Worm (Caenorhabditis elegans): ENCODE data around the gene C26E1.2.

Gene C26E1.2

ce11 chrV:13304663-13305188, at the start of gene C26E1.2:
Gene C26E1.2, plus strand, starts transcription at chrV:13305138.
- no peak for TF ChIP-seq unc-62 (GFP tag; optimal IDR thresholded peaks at IDR 0.05)

ce11 chrV:13258909-13259361, 46.0 kb upstream of the C26E1.2 start, which contains the start of gene C34D1.4:
Gene C34D1.4, minus strand, starts transcription at chrV:13259311.
- no peak for TF ChIP-seq unc-62 (GFP tag; optimal IDR thresholded peaks at IDR 0.05)

ce11 chrV:13259527-13259926, 45.4 kb upstream of the C26E1.2 start:
- TF ChIP-seq unc-62 (GFP tag; optimal IDR thresholded peaks at IDR 0.05), result no peak

- no peak for TF ChIP-seq unc-62 (GFP tag; optimal IDR thresholded peaks at IDR 0.05)
Observed at ce11 chrV:13262781-13263318, 42.1 kb upstream of the C26E1.2 start.

ce11 chrV:13264245-13264644, 40.7 kb upstream of the C26E1.2 start, which contains the start of gene zip-5:
Gene zip-5, plus strand, starts transcription at chrV:13264545.
- no peak for TF ChIP-seq unc-62 (GFP tag; optimal IDR thresholded peaks at IDR 0.05)

- TF ChIP-seq unc-62 (GFP tag; optimal IDR thresholded peaks at IDR 0.05), result no peak
Observed at ce11 chrV:13265628-13266027, 39.3 kb upstream of the C26E1.2 start.

- TF ChIP-seq unc-62 (GFP tag; optimal IDR thresholded peaks at IDR 0.05), result no peak
Observed at ce11 chrV:13266630-13267029, 38.3 kb upstream of the C26E1.2 start.

ce11 chrV:13268032-13268431, 36.9 kb upstream of the C26E1.2 start:
- TF ChIP-seq unc-62 (GFP tag; optimal IDR thresholded peaks at IDR 0.05), result no peak

ce11 chrV:13269228-13269630, 35.7 kb upstream of the C26E1.2 start:
- no peak for TF ChIP-seq unc-62 (GFP tag; optimal IDR thresholded peaks at IDR 0.05)

- TF ChIP-seq unc-62 (GFP tag; optimal IDR thresholded peaks at IDR 0.05), result no peak
Observed at ce11 chrV:13272275-13272674, 32.7 kb upstream of the C26E1.2 start.

- no peak for TF ChIP-seq unc-62 (GFP tag; optimal IDR thresholded peaks at IDR 0.05)
Observed at ce11 chrV:13273302-13273701, 31.6 kb upstream of the C26E1.2 start.

ce11 chrV:13274615-13275014, 30.3 kb upstream of the C26E1.2 start:
- no peak for TF ChIP-seq unc-62 (GFP tag; optimal IDR thresholded peaks at IDR 0.05)

ce11 chrV:13275959-13276358, 29.0 kb upstream of the C26E1.2 start, which contains the start of gene F32F2.4:
Gene F32F2.4, plus strand, starts transcription at chrV:13276259.
- no peak for TF ChIP-seq unc-62 (GFP tag; optimal IDR thresholded peaks at IDR 0.05)

- TF ChIP-seq unc-62 (GFP tag; optimal IDR thresholded peaks at IDR 0.05), result no peak
Observed at ce11 chrV:13280382-13280781, 24.6 kb upstream of the C26E1.2 start.

ce11 chrV:13282958-13283357, 22.0 kb upstream of the C26E1.2 start:
- no peak for TF ChIP-seq unc-62 (GFP tag; optimal IDR thresholded peaks at IDR 0.05)

ce11 chrV:13285284-13285683, 19.7 kb upstream of the C26E1.2 start:
- TF ChIP-seq unc-62 (GFP tag; optimal IDR thresholded peaks at IDR 0.05), result no peak

ce11 chrV:13286525-13286924, 18.4 kb upstream of the C26E1.2 start:
- TF ChIP-seq unc-62 (GFP tag; optimal IDR thresholded peaks at IDR 0.05), result no peak

- TF ChIP-seq unc-62 (GFP tag; optimal IDR thresholded peaks at IDR 0.05), result no peak
Observed at ce11 chrV:13288881-13289280, 16.1 kb upstream of the C26E1.2 start.

Measured in whole organism, dauer.